Fruit fly (Drosophila melanogaster): ENCODE measurements around the gene CG12693.

The CG12693 gene

dm6 chrX:4324781-4325180, 4.5 kb downstream of the CG12693 start:
- TF ChIP-seq CG34367 (tag; optimal IDR thresholded peaks at IDR 0.05) (peak; percentile 97), CG8301 (tag; optimal IDR thresholded peaks at IDR 0.05) (peak; percentile 98), CG17806 (tag; optimal IDR thresholded peaks at IDR 0.05) (peak; percentile 96), D1 (tag; optimal IDR thresholded peaks at IDR 0.05) (peak; percentile 43), CG13204 (GFP tag; optimal IDR thresholded peaks at IDR 0.05) (peak; percentile 94), CG32121 (GFP tag; IDR thresholded peaks at IDR 0.05) (peak; percentile 99), EcR (GFP tag; optimal IDR thresholded peaks at IDR 0.05) (peak; percentile 18), Pif1B (GFP tag; optimal IDR thresholded peaks at IDR 0.05) (peak; percentile 96), Snoo (tag; optimal IDR thresholded peaks at IDR 0.05) (peak; percentile 99), gl (tag; optimal IDR thresholded peaks at IDR 0.05) (peak; percentile 94), CG4496 (GFP tag; IDR thresholded peaks at IDR 0.05) (peak; percentile 100), Pif1A (GFP tag; optimal IDR thresholded peaks at IDR 0.05) (peak; percentile 98), rn (GFP tag; IDR thresholded peaks at IDR 0.05) (peak; percentile 98), CG12605 (GFP tag; IDR thresholded peaks at IDR 0.05) (peak; percentile 99), Ets98B (GFP tag; IDR thresholded peaks at IDR 0.05) (peak; percentile 99), CG10348 (GFP tag; IDR thresholded peaks at IDR 0.05) (peak; percentile 98), CG8159 (tag; optimal IDR thresholded peaks at IDR 0.05) (peak; percentile 97), CG9948 (tag; optimal IDR thresholded peaks at IDR 0.05) (peak; percentile 95), fd96Ca (GFP tag; IDR thresholded peaks at IDR 0.05) (peak; percentile 99), CG14655 (GFP tag; optimal IDR thresholded peaks at IDR 0.05) (peak; percentile 97), CG15710 (tag; optimal IDR thresholded peaks at IDR 0.05) (peak; percentile 98)

dm6 chrX:4323911-4324368, 5.3 kb downstream of the CG12693 start:
- TF ChIP-seq fd96Ca (GFP tag; IDR thresholded peaks at IDR 0.05) (peak; percentile 70; the same call in 2 of the 3 replicates), CG13204 (GFP tag; optimal IDR thresholded peaks at IDR 0.05) (peak; percentile 44), CG15710 (tag; optimal IDR thresholded peaks at IDR 0.05) (peak; percentile 50), rn (GFP tag; IDR thresholded peaks at IDR 0.05) (0 out of 2 replicates have a peak, but pooled peaks have one; percentile 23), EcR (GFP tag; optimal IDR thresholded peaks at IDR 0.05) (no peak), Ets98B (GFP tag; IDR thresholded peaks at IDR 0.05) (peak; percentile 77), CG12605 (GFP tag; IDR thresholded peaks at IDR 0.05) (0 out of 2 replicates have a peak, but pooled peaks have one; percentile 45), Pif1B (GFP tag; optimal IDR thresholded peaks at IDR 0.05) (peak; percentile 63), CG34367 (tag; optimal IDR thresholded peaks at IDR 0.05) (no peak), CG17806 (tag; optimal IDR thresholded peaks at IDR 0.05) (peak; percentile 54), CG8301 (tag; optimal IDR thresholded peaks at IDR 0.05) (peak; percentile 68), D1 (tag; optimal IDR thresholded peaks at IDR 0.05) (peak; percentile 28), CG10348 (GFP tag; IDR thresholded peaks at IDR 0.05) (no peak), CG14655 (GFP tag; optimal IDR thresholded peaks at IDR 0.05) (peak; percentile 73), CG9948 (tag; optimal IDR thresholded peaks at IDR 0.05) (peak; percentile 73), gl (tag; optimal IDR thresholded peaks at IDR 0.05) (no peak), CG8159 (tag; optimal IDR thresholded peaks at IDR 0.05) (peak; percentile 72), Snoo (tag; optimal IDR thresholded peaks at IDR 0.05) (peak; percentile 69), Pif1A (GFP tag; optimal IDR thresholded peaks at IDR 0.05) (peak; percentile 43), CG4496 (GFP tag; IDR thresholded peaks at IDR 0.05) (peak; percentile 73), CG32121 (GFP tag; IDR thresholded peaks at IDR 0.05) (peak; percentile 76)

DNA sequence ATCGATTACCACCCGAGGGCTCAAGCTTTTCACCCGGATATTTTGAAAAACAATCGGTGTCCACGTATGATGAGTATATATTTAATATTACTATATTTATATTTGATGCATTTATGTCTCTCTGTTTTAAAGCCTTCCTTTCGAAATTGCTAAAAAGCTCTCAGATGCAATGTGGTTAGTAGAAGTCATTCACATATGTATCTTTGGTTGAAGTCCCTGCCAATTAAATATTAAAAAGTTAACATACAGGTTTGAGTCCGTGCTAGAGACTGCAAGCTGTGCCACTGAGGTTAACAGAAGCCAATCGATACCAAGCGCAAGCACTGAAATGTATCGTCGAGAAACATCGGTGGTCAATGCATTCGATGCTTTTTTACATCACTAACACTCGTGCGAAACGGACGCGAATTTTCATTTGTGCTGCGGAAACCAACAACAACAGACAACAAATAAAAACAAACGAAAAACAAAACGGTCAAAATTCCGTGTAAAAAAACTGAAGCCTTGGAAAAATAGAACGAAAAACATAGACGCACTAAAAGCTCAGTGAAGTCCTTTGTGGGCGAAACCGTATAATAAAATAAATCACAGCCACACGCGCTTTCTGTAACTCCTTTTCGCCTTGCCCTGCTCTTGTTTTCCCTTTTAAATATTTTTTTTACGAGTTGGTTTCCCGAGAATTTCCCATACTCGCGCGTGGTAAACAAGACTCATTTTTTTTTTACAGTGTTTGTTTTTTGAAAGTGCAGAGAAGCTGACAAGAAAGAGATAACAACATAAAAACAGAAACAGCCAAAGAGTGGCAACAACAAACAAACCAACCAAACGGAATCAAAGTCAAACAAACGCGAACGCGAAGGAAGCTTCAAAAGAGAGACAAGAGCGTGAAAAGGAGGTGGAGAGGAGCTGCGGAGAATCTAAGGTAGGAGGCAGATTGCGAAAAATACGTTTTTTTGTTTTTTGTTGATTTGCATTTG, 6.7 kb downstream of the CG12693 start, which contains the start of gene norpA:
TSS of gene norpA (plus strand) at position 393 of the 977 bp plus-strand sequence.
- TF ChIP-seq CG8301 (tag; optimal IDR thresholded peaks at IDR 0.05) (peak; percentile 46), CG17806 (tag; optimal IDR thresholded peaks at IDR 0.05) (peak; percentile 9), CG32121 (GFP tag; IDR thresholded peaks at IDR 0.05) (no peak; the same call in 1 of the 2 replicates), CG10348 (GFP tag; IDR thresholded peaks at IDR 0.05) (no peak), EcR (GFP tag; optimal IDR thresholded peaks at IDR 0.05) (no peak), CG8159 (tag; optimal IDR thresholded peaks at IDR 0.05) (peak; percentile 10), Snoo (tag; optimal IDR thresholded peaks at IDR 0.05) (peak; percentile 29), CG15710 (tag; optimal IDR thresholded peaks at IDR 0.05) (peak; percentile 10), CG4496 (GFP tag; IDR thresholded peaks at IDR 0.05) (peak; percentile 55; the same call in 1 of the 3 replicates), CG9948 (tag; optimal IDR thresholded peaks at IDR 0.05) (peak; percentile 35), rn (GFP tag; IDR thresholded peaks at IDR 0.05) (no peak), Ets98B (GFP tag; IDR thresholded peaks at IDR 0.05) (peak; percentile 61), Pif1A (GFP tag; optimal IDR thresholded peaks at IDR 0.05) (peak; percentile 59), CG12605 (GFP tag; IDR thresholded peaks at IDR 0.05) (peak; percentile 65), CG13204 (GFP tag; optimal IDR thresholded peaks at IDR 0.05) (no peak), CG34367 (tag; optimal IDR thresholded peaks at IDR 0.05) (peak; percentile 41), Pif1B (GFP tag; optimal IDR thresholded peaks at IDR 0.05) (peak; percentile 53), D1 (tag; optimal IDR thresholded peaks at IDR 0.05) (peak; percentile 70), CG14655 (GFP tag; optimal IDR thresholded peaks at IDR 0.05) (no peak), fd96Ca (GFP tag; IDR thresholded peaks at IDR 0.05) (peak; percentile 68; the same call in 2 of the 3 replicates), gl (tag; optimal IDR thresholded peaks at IDR 0.05) (peak; percentile 16)

dm6 chrX:4322131-4322233, 7.3 kb downstream of the CG12693 start, which contains the start of gene mRpL33:
mRpL33 (minus strand) TSS chrX:4322231.
- TF ChIP-seq CG15710 (tag; optimal IDR thresholded peaks at IDR 0.05) = no peak
- no peak for TF ChIP-seq CG8301 (tag; optimal IDR thresholded peaks at IDR 0.05)
- no peak for TF ChIP-seq CG12605 (GFP tag; IDR thresholded peaks at IDR 0.05)
- TF ChIP-seq rn (GFP tag; IDR thresholded peaks at IDR 0.05) = no peak
- TF ChIP-seq CG14655 (GFP tag; optimal IDR thresholded peaks at IDR 0.05) = no peak
- TF ChIP-seq CG4496 (GFP tag; IDR thresholded peaks at IDR 0.05) = no peak
- TF ChIP-seq Ets98B (GFP tag; IDR thresholded peaks at IDR 0.05) = no peak
- TF ChIP-seq Pif1B (GFP tag; optimal IDR thresholded peaks at IDR 0.05) = no peak
- TF ChIP-seq Pif1A (GFP tag; optimal IDR thresholded peaks at IDR 0.05) = no peak
- TF ChIP-seq CG34367 (tag; optimal IDR thresholded peaks at IDR 0.05) = no peak
- TF ChIP-seq D1 (tag; optimal IDR thresholded peaks at IDR 0.05) = no peak
- no peak for TF ChIP-seq EcR (GFP tag; optimal IDR thresholded peaks at IDR 0.05)
- no peak for TF ChIP-seq CG9948 (tag; optimal IDR thresholded peaks at IDR 0.05)
- no peak for TF ChIP-seq CG8159 (tag; optimal IDR thresholded peaks at IDR 0.05)
- TF ChIP-seq gl (tag; optimal IDR thresholded peaks at IDR 0.05) = no peak
- no peak for TF ChIP-seq CG32121 (GFP tag; IDR thresholded peaks at IDR 0.05)
- no peak for TF ChIP-seq fd96Ca (GFP tag; IDR thresholded peaks at IDR 0.05)
- TF ChIP-seq CG13204 (GFP tag; optimal IDR thresholded peaks at IDR 0.05) = no peak
- TF ChIP-seq CG10348 (GFP tag; IDR thresholded peaks at IDR 0.05) = no peak
- TF ChIP-seq Snoo (tag; optimal IDR thresholded peaks at IDR 0.05) = no peak
